Worm (Caenorhabditis elegans) whole organism, L4/young adult: ENCODE measurements around the gene mcm-7.

ENCODE experiments used
- dao-5 ChIP-seq: sonication (generic microtip); optimal IDR thresholded peaks from 2 replicates; lab custom pipeline; 2016; ENCODE audit warnings: missing genotype, missing genetic modification characterization, moderate library complexity, missing compliant biosample characterization
- him-1 ChIP-seq: sonication (generic microtip); optimal IDR thresholded peaks from 2 replicates; lab custom pipeline; 2016; ENCODE audit warnings: missing genotype, missing genetic modification reagents, missing genetic modification characterization, missing compliant biosample characterization

DNA sequence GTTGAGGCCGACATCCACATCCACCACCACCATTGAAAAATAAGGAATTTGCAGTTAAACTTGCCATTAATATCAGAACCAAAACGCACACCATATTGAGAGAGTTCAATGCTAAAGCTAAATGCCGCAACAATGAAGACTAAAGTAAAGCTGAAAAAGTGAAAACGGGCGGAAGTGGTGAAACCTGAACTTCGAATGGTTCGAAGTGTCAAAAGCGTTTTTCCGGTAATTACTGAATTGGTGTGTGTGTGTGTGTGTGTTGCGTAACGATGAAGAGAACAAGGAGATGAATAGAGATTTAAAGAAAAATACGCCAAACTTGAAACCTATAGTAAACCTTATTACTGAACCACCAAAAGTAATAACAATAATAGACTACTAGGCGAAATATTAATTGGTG, 17.6 kb downstream of the mcm-7 start, which contains the start of gene grl-13:
- TF ChIP-seq him-1 (tag; lab: Kevin White, UChicago) (no peak), dao-5 (tag; lab: Kevin White, UChicago) (no peak)
